Worm (Caenorhabditis elegans): ENCODE results near the gene msd-2.

The msd-2 gene

ce11 chrIV:10016977-10017376 lies 11.9 kb upstream of the msd-2 start, which contains the start of gene ent-7:
Gene ent-7, plus strand, starts transcription at chrIV:10017277.
- TF ChIP-seq madf-3 (GFP tag; IDR thresholded peaks at IDR 0.05) (no peak), somi-1 (GFP tag; optimal IDR thresholded peaks at IDR 0.05) (no peak), efl-1 (GFP tag; optimal IDR thresholded peaks at IDR 0.05) (no peak), lin-40 (tag; optimal IDR thresholded peaks at IDR 0.05) (no peak), nhr-179 (tag; optimal IDR thresholded peaks at IDR 0.05) (no peak), ztf-25 (GFP tag; IDR thresholded peaks at IDR 0.05) (no peak), Y67H2A.10 (GFP tag; conservative IDR thresholded peaks at IDR 0.05) (no peak), cebp-2 (GFP tag; IDR thresholded peaks at IDR 0.05) (no peak), rec-8 (tag; optimal IDR thresholded peaks at IDR 0.05) (no peak), madf-10 (tag; optimal IDR thresholded peaks at IDR 0.05) (no peak), fkh-3 (tag; optimal IDR thresholded peaks at IDR 0.05) (no peak), attf-3 (GFP tag; conservative IDR thresholded peaks at IDR 0.05) (no peak), sea-2 (GFP tag; IDR thresholded peaks at IDR 0.05) (no peak), Y56A3A.18 (GFP tag; IDR thresholded peaks at IDR 0.05) (no peak), unc-130 (GFP tag; optimal IDR thresholded peaks at IDR 0.05) (no peak), Y53G8AR.9 (GFP tag; conservative IDR thresholded peaks at IDR 0.05) (no peak), F37B4.10 (GFP tag; IDR thresholded peaks at IDR 0.05) (no peak), bed-1 (GFP tag; IDR thresholded peaks at IDR 0.05) (no peak), T07F8.4 (tag; optimal IDR thresholded peaks at IDR 0.05) (no peak), tlf-1 (GFP tag; optimal IDR thresholded peaks at IDR 0.05) (no peak)

- TF ChIP-seq F57C9.4 (tag; optimal IDR thresholded peaks at IDR 0.05) (no peak), Y79H2A.3 (GFP tag; conservative IDR thresholded peaks at IDR 0.05) (no peak), Y53F4B.3 (GFP tag; IDR thresholded peaks at IDR 0.05) (no peak), attf-3 (GFP tag; conservative IDR thresholded peaks at IDR 0.05) (no peak), egl-18 (GFP tag; IDR thresholded peaks at IDR 0.05) (no peak), rcor-1 (GFP tag; IDR thresholded peaks at IDR 0.05) (no peak), lsl-1 (GFP tag; optimal IDR thresholded peaks at IDR 0.05) (no peak), ztf-18 (tag; optimal IDR thresholded peaks at IDR 0.05) (no peak), aptf-3 (GFP tag; IDR thresholded peaks at IDR 0.05) (no peak), nfya-1 (tag; optimal IDR thresholded peaks at IDR 0.05; ENCODE audit: borderline replicate concordance, insufficient read depth) (no peak), repo-1 (tag; optimal IDR thresholded peaks at IDR 0.05) (no peak), sdz-38 (tag; optimal IDR thresholded peaks at IDR 0.05) (no peak), B0019.2 (GFP tag; conservative IDR thresholded peaks at IDR 0.05) (no peak), F39B2.1 (GFP tag; IDR thresholded peaks at IDR 0.05) (no peak), B0336.3 (GFP tag; IDR thresholded peaks at IDR 0.05) (no peak), hmg-20 (GFP tag; IDR thresholded peaks at IDR 0.05) (no peak), madf-6 (GFP tag; IDR thresholded peaks at IDR 0.05) (no peak), ceh-58 (GFP tag; IDR thresholded peaks at IDR 0.05) (no peak)
Measured at ce11 chrIV:10017633-10018032, 11.2 kb upstream of the msd-2 start, which contains the start of gene F44D12.2. Gene F44D12.2, minus strand, starts transcription at chrIV:10017733.

ce11 chrIV:10021283-10021682 lies 7.6 kb upstream of the msd-2 start, which contains the start of gene F44D12.19:
Gene F44D12.19, plus strand, starts transcription at chrIV:10021583.
- TF ChIP-seq snpc-4 (GFP tag; optimal IDR thresholded peaks at IDR 0.05) (no peak), snpc-4 (tag; optimal IDR thresholded peaks at IDR 0.05) (no peak), hrde-1 (tag; optimal IDR thresholded peaks at IDR 0.05; ENCODE audit: borderline replicate concordance) (no peak), F55B11.4 (tag; optimal IDR thresholded peaks at IDR 0.05; ENCODE audit: borderline replicate concordance, insufficient read depth) (no peak), hlh-12 (tag; optimal IDR thresholded peaks at IDR 0.05) (no peak), sptf-2 (GFP tag; optimal IDR thresholded peaks at IDR 0.05) (no peak), hmg-1.2 (GFP tag; IDR thresholded peaks at IDR 0.05) (no peak), snpc-1.1 (tag; optimal IDR thresholded peaks at IDR 0.05; ENCODE audit: insufficient read depth) (no peak), sdz-38 (tag; optimal IDR thresholded peaks at IDR 0.05) (no peak), lin-35 (GFP tag; optimal IDR thresholded peaks at IDR 0.05) (no peak), madf-6 (GFP tag; IDR thresholded peaks at IDR 0.05) (no peak), cebp-2 (GFP tag; IDR thresholded peaks at IDR 0.05) (no peak), bed-2 (GFP tag; IDR thresholded peaks at IDR 0.05) (no peak), xnd-1 (tag; optimal IDR thresholded peaks at IDR 0.05) (no peak), tbx-9 (tag; optimal IDR thresholded peaks at IDR 0.05; ENCODE audit: borderline replicate concordance) (no peak)

Measured in whole organism, young adult.